Worm (Caenorhabditis elegans): ENCODE results near the gene T11F9.21.

The T11F9.21 gene

ce11 chrV:11526927-11527491 lies 34.5 kb downstream of the T11F9.21 start:
- TF ChIP-seq tbx-37 (GFP tag; conservative IDR thresholded peaks at IDR 0.05) (no peak), F13C5.2 (tag; optimal IDR thresholded peaks at IDR 0.05) (no peak), hmg-4 (GFP tag; optimal IDR thresholded peaks at IDR 0.05) (no peak), aly-1 (tag; optimal IDR thresholded peaks at IDR 0.05) (no peak), ceh-36 (tag; optimal IDR thresholded peaks at IDR 0.05) (no peak), flt-1 (GFP tag; IDR thresholded peaks at IDR 0.05) (no peak), pes-1 (GFP tag; IDR thresholded peaks at IDR 0.05) (no peak), scrt-1 (GFP tag; IDR thresholded peaks at IDR 0.05) (no peak), hmbx-1 (tag; optimal IDR thresholded peaks at IDR 0.05) (no peak), hnd-1 (tag; optimal IDR thresholded peaks at IDR 0.05) (no peak), sea-1 (GFP tag; conservative IDR thresholded peaks at IDR 0.05) (no peak), B0310.2 (tag; optimal IDR thresholded peaks at IDR 0.05) (no peak), ama-1 (optimal IDR thresholded peaks at IDR 0.05) (no peak), ets-7 (tag; optimal IDR thresholded peaks at IDR 0.05) (no peak)

ce11 chrV:11527531-11527930 lies 35.0 kb downstream of the T11F9.21 start, which contains the start of gene ccch-1:
Gene ccch-1, plus strand, starts transcription at chrV:11527831.
- TF ChIP-seq hmbx-1 (tag; optimal IDR thresholded peaks at IDR 0.05) (no peak), ama-1 (optimal IDR thresholded peaks at IDR 0.05) (no peak), scrt-1 (GFP tag; IDR thresholded peaks at IDR 0.05) (no peak), flt-1 (GFP tag; IDR thresholded peaks at IDR 0.05) (no peak), hnd-1 (tag; optimal IDR thresholded peaks at IDR 0.05) (no peak), pes-1 (GFP tag; IDR thresholded peaks at IDR 0.05) (no peak), ets-7 (tag; optimal IDR thresholded peaks at IDR 0.05) (no peak), aly-1 (tag; optimal IDR thresholded peaks at IDR 0.05) (no peak), tbx-37 (GFP tag; conservative IDR thresholded peaks at IDR 0.05) (no peak), sea-1 (GFP tag; conservative IDR thresholded peaks at IDR 0.05) (no peak)

- no peak for TF ChIP-seq ceh-13 (GFP tag; optimal IDR thresholded peaks at IDR 0.05)
- TF ChIP-seq scrt-1 (GFP tag; IDR thresholded peaks at IDR 0.05), result 0 out of 2 replicates have a peak, but pooled peaks have one; percentile 26
These were observed 36.2 kb downstream of the T11F9.21 start for ce11 chrV:11528633-11529327.

ce11 chrV:11529541-11529940 lies 37.0 kb downstream of the T11F9.21 start:
- TF ChIP-seq sea-1 (GFP tag; conservative IDR thresholded peaks at IDR 0.05) (no peak), hmg-4 (GFP tag; optimal IDR thresholded peaks at IDR 0.05) (no peak), B0310.2 (tag; optimal IDR thresholded peaks at IDR 0.05) (no peak), F13C5.2 (tag; optimal IDR thresholded peaks at IDR 0.05) (no peak), flt-1 (GFP tag; IDR thresholded peaks at IDR 0.05) (no peak), tbx-37 (GFP tag; conservative IDR thresholded peaks at IDR 0.05) (no peak), hmbx-1 (tag; optimal IDR thresholded peaks at IDR 0.05) (no peak), ceh-13 (GFP tag; optimal IDR thresholded peaks at IDR 0.05) (no peak), aly-1 (tag; optimal IDR thresholded peaks at IDR 0.05) (no peak), ceh-36 (tag; optimal IDR thresholded peaks at IDR 0.05) (no peak), pes-1 (GFP tag; IDR thresholded peaks at IDR 0.05) (no peak), hnd-1 (tag; optimal IDR thresholded peaks at IDR 0.05) (no peak), tbx-11 (GFP tag; IDR thresholded peaks at IDR 0.05) (no peak), scrt-1 (GFP tag; IDR thresholded peaks at IDR 0.05) (no peak)

- no peak for TF ChIP-seq ama-1 (optimal IDR thresholded peaks at IDR 0.05)
- no peak for TF ChIP-seq hmg-4 (GFP tag; optimal IDR thresholded peaks at IDR 0.05)
- TF ChIP-seq tbx-11 (GFP tag; IDR thresholded peaks at IDR 0.05), result no peak
These were observed 38.5 kb downstream of the T11F9.21 start for ce11 chrV:11531100-11531499.

ce11 chrV:11531831-11532534 lies 39.4 kb downstream of the T11F9.21 start:
- TF ChIP-seq F13C5.2 (tag; optimal IDR thresholded peaks at IDR 0.05) (no peak), hmg-4 (GFP tag; optimal IDR thresholded peaks at IDR 0.05) (peak; percentile 60)

ce11 chrV:11532535-11532853 lies 39.9 kb downstream of the T11F9.21 start:
- TF ChIP-seq hnd-1 (tag; optimal IDR thresholded peaks at IDR 0.05) (no peak), sea-1 (GFP tag; conservative IDR thresholded peaks at IDR 0.05) (no peak), ceh-36 (tag; optimal IDR thresholded peaks at IDR 0.05) (no peak), ama-1 (optimal IDR thresholded peaks at IDR 0.05) (no peak), F13C5.2 (tag; optimal IDR thresholded peaks at IDR 0.05) (no peak), aly-1 (tag; optimal IDR thresholded peaks at IDR 0.05) (no peak), pes-1 (GFP tag; IDR thresholded peaks at IDR 0.05) (no peak)

- TF ChIP-seq tbx-11 (GFP tag; IDR thresholded peaks at IDR 0.05), result no peak
- no peak for TF ChIP-seq hmbx-1 (tag; optimal IDR thresholded peaks at IDR 0.05)
- no peak for TF ChIP-seq ceh-13 (GFP tag; optimal IDR thresholded peaks at IDR 0.05)
These were observed 40.4 kb downstream of the T11F9.21 start for ce11 chrV:11532964-11533363.

Measured in whole organism, early embryonic.